Fruit fly (Drosophila melanogaster) whole organism, prepupa: ENCODE measurements around the gene CG32409.

ENCODE experiments used
- CG8632 ChIP-seq: fragments of 200-800 bp; sonication (Bioruptor generic); optimal IDR thresholded peaks from 3 replicates; lab custom pipeline; 2016; ENCODE audit warnings: missing biosample characterization, missing genetic modification characterization
- eg ChIP-seq: fragments of 200-800 bp; sonication (Bioruptor generic); IDR thresholded peaks from 3 replicates; pipeline ENCODE4 v1.3.6; 2022; ENCODE audit warnings: missing biosample characterization, missing genetic modification characterization

dm6 chr3L:5871201-5871600 is 28.1 kb upstream of the CG32409 start, which contains the start of gene CG5568:
- no peak for TF ChIP-seq eg (GFP tag; lab: Robert Waterston, UW)
- no peak for TF ChIP-seq CG8632 (GFP tag; lab: Kevin White, UChicago)
